Fruit fly (Drosophila melanogaster): ENCODE measurements around the gene CG10428.

CG10428 gene

DNA sequence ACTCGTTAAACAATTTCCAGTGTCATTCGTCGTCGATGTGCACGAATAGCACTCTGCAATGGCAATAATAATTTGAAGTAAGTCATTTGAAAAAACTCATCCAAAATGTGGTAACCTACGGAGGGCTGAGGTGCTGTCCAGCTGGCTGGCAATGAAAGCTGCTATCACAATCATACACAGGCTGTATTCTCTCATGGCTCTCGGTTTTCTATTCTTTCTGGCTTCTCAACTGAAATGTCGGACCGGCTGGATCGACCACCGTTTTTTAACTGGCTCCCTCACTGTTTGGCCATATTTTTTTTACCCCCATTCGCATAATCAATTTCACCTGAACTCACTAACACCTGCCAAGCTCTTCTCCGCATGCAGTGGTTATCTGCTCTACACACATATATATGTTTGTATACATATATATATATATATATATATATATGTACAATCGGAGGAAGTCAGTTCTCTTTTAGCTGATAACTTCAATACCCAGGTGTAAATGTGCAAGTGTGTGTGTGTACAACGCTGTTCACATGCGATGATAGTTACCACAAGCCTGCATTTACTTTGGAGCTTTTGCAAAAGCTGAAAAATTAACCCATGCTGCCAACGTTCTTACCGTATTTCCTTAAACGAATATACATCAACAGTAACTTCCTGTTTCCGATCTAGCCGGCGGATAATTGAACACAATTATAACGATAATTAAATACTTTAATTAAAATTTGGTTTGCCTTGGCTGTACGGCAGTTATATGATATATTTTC lies 47.2 kb downstream of the CG10428 start, which contains the start of gene CG10650 (continued):
- no peak for TF ChIP-seq CG7372 (GFP tag; IDR thresholded peaks at IDR 0.05)
- TF ChIP-seq lab (GFP tag; optimal IDR thresholded peaks at IDR 0.05): peak; percentile 47
- no peak for TF ChIP-seq pan (optimal IDR thresholded peaks at IDR 0.05)
- no peak for TF ChIP-seq pan (GFP tag; optimal IDR thresholded peaks at IDR 0.05 in 1 of 2, IDR thresholded peaks at IDR 0.05 in 1 of 2)
- TF ChIP-seq cwo (GFP tag; optimal IDR thresholded peaks at IDR 0.05): no peak
- TF ChIP-seq CG15073 (GFP tag; optimal IDR thresholded peaks at IDR 0.05): no peak
- TF ChIP-seq CG18599 (GFP tag; optimal IDR thresholded peaks at IDR 0.05): peak; percentile 13
- TF ChIP-seq CG6689 (GFP tag; IDR thresholded peaks at IDR 0.05): no peak
- TF ChIP-seq klu (GFP tag; IDR thresholded peaks at IDR 0.05): no peak
- no peak for TF ChIP-seq Sin3A (optimal IDR thresholded peaks at IDR 0.05)
- TF ChIP-seq CG8359 (GFP tag; optimal IDR thresholded peaks at IDR 0.05; ENCODE audit: borderline replicate concordance): no peak
- TF ChIP-seq CG17328 (GFP tag; IDR thresholded peaks at IDR 0.05): no peak
- no peak for TF ChIP-seq sens (GFP tag)
- TF ChIP-seq CG6813 (GFP tag; optimal IDR thresholded peaks at IDR 0.05): peak; percentile 5
- no peak for TF ChIP-seq chn (GFP tag; optimal IDR thresholded peaks at IDR 0.05)
- TF ChIP-seq CTCF (GFP tag; optimal IDR thresholded peaks at IDR 0.05): no peak
- TF ChIP-seq CG1603 (tag; optimal IDR thresholded peaks at IDR 0.05): no peak
- TF ChIP-seq ash1 (GFP tag; optimal IDR thresholded peaks at IDR 0.05): no peak
- no peak for TF ChIP-seq fd64A (GFP tag; optimal IDR thresholded peaks at IDR 0.05)
- TF ChIP-seq Oaz (GFP tag; IDR thresholded peaks at IDR 0.05): no peak
- TF ChIP-seq Jarid2 (GFP tag; optimal IDR thresholded peaks at IDR 0.05): peak; percentile 62
- no peak for TF ChIP-seq sisA (GFP tag; IDR thresholded peaks at IDR 0.05)
- TF ChIP-seq HmgZ (tag; optimal IDR thresholded peaks at IDR 0.05): peak; percentile 29
- TF ChIP-seq Doc2 (GFP tag; IDR thresholded peaks at IDR 0.05): no peak
- TF ChIP-seq stc (GFP tag; IDR thresholded peaks at IDR 0.05): no peak
- TF ChIP-seq Scr (GFP tag; IDR thresholded peaks at IDR 0.05; ENCODE audit: partially characterized antibody): no peak
- TF ChIP-seq gsb (GFP tag; IDR thresholded peaks at IDR 0.05): no peak
- no peak for TF ChIP-seq CG10959 (GFP tag; IDR thresholded peaks at IDR 0.05)
- peak; percentile 37 for TF ChIP-seq GATAe (GFP tag; conservative IDR thresholded peaks at IDR 0.05)
- TF ChIP-seq Nf-YC (tag; optimal IDR thresholded peaks at IDR 0.05): peak; percentile 12
- TF ChIP-seq CG32532 (GFP tag; IDR thresholded peaks at IDR 0.05): no peak
- no peak for TF ChIP-seq CG7963 (GFP tag; IDR thresholded peaks at IDR 0.05; ENCODE audit: partially characterized antibody)
- TF ChIP-seq Hand (GFP tag; optimal IDR thresholded peaks at IDR 0.05): no peak
- TF ChIP-seq Fer1 (GFP tag; optimal IDR thresholded peaks at IDR 0.05): no peak
- TF ChIP-seq chinmo (GFP tag; IDR thresholded peaks at IDR 0.05; ENCODE audit: partially characterized antibody): peak; percentile 78; the same call in 2 of the 4 replicates
- TF ChIP-seq bigmax (GFP tag; optimal IDR thresholded peaks at IDR 0.05): no peak
- TF ChIP-seq her (GFP tag; optimal IDR thresholded peaks at IDR 0.05): no peak
- no peak for TF ChIP-seq CG18476 (GFP tag; optimal IDR thresholded peaks at IDR 0.05)
- no peak for TF ChIP-seq CG11398 (GFP tag; optimal IDR thresholded peaks at IDR 0.05)
- TF ChIP-seq CG14860 (GFP tag; IDR thresholded peaks at IDR 0.05; ENCODE audit: partially characterized antibody): no peak
- no peak for TF ChIP-seq Stat92E (GFP tag; optimal IDR thresholded peaks at IDR 0.05)
- no peak for TF ChIP-seq gce (GFP tag; IDR thresholded peaks at IDR 0.05)
- TF ChIP-seq CG11696 (GFP tag; IDR thresholded peaks at IDR 0.05): no peak
- no peak for TF ChIP-seq E2f2 (GFP tag; IDR thresholded peaks at IDR 0.05)
- peak; percentile 10 for TF ChIP-seq Nf-YB (GFP tag; optimal IDR thresholded peaks at IDR 0.05)
- TF ChIP-seq CG8290 (GFP tag; optimal IDR thresholded peaks at IDR 0.05): no peak
- TF ChIP-seq CG8290 (tag; optimal IDR thresholded peaks at IDR 0.05): no peak
- no peak for TF ChIP-seq pnt (GFP tag; optimal IDR thresholded peaks at IDR 0.05)
- no peak for TF ChIP-seq Hr3 (GFP tag; optimal IDR thresholded peaks at IDR 0.05)
- no peak for TF ChIP-seq h (optimal IDR thresholded peaks at IDR 0.05)
- no peak for TF ChIP-seq CG2875 (GFP tag; optimal IDR thresholded peaks at IDR 0.05)
- no peak for TF ChIP-seq salm (tag; optimal IDR thresholded peaks at IDR 0.05)
